Fruit fly (Drosophila melanogaster) whole organism, embryonic: Measurements from ENCODE around the gene Tango2.

Experiments
- ATbp ChIP-seq: fragments of 200-800 bp; sonication (Bioruptor generic); optimal IDR thresholded peaks from 2 replicates; lab custom pipeline; 2017; ENCODE audit warnings: missing biosample characterization, mild to moderate bottlenecking, missing genetic modification characterization, missing genetic modification reagents
- Awh ChIP-seq: fragments of 200-800 bp; sonication (Bioruptor generic); IDR thresholded peaks from 2 replicates; pipeline ENCODE4, ENCODE4 v1.3.6; 2022; ENCODE audit warnings: missing biosample characterization, missing genetic modification characterization
- BEAF-32 ChIP-seq: fragments of 200-800 bp; sonication (Bioruptor generic); optimal IDR thresholded peaks from 3 replicates; lab custom pipeline; 2017; ENCODE audit warnings: missing biosample characterization, missing genetic modification characterization, mild to moderate bottlenecking, moderate library complexity, missing genetic modification reagents
- CG10209 ChIP-seq: fragments of 200-800 bp; sonication (Bioruptor generic); optimal IDR thresholded peaks from 3 replicates; lab custom pipeline; 2017; ENCODE audit warnings: missing biosample characterization, mild to moderate bottlenecking, missing genetic modification characterization, missing genetic modification reagents
- CG10543 ChIP-seq: fragments of 200-800 bp; sonication (Bioruptor generic); optimal IDR thresholded peaks from 3 replicates; lab custom pipeline; 2017; ENCODE audit warnings: missing biosample characterization, mild to moderate bottlenecking, missing genetic modification characterization, moderate library complexity
- CG11504 ChIP-seq: fragments of 200-800 bp; sonication (Bioruptor generic); optimal IDR thresholded peaks from 3 replicates; lab custom pipeline; 2019; ENCODE audit warnings: missing biosample characterization, mild to moderate bottlenecking, missing genetic modification characterization, moderate library complexity
- CG12744 ChIP-seq: fragments of 200-800 bp; sonication (Bioruptor generic); optimal IDR thresholded peaks from 2 replicates; lab custom pipeline; 2016; ENCODE audit warnings: missing biosample characterization, missing genetic modification characterization
- CG15514 ChIP-seq: fragments of 200-800 bp; sonication (Bioruptor generic); optimal IDR thresholded peaks from 3 replicates; lab custom pipeline; 2017; ENCODE audit warnings: missing biosample characterization, missing genetic modification characterization, mild to moderate bottlenecking, moderate library complexity, missing genetic modification reagents
- CG15696 ChIP-seq: fragments of 200-800 bp; sonication (Bioruptor generic); optimal IDR thresholded peaks from 2 replicates; lab custom pipeline; 2019; ENCODE audit warnings: missing biosample characterization, mild to moderate bottlenecking, missing genetic modification characterization, moderate library complexity
- CG1602 ChIP-seq: fragments of 200-800 bp; sonication (Bioruptor generic); optimal IDR thresholded peaks from 3 replicates; lab custom pipeline; 2016; ENCODE audit warnings: missing biosample characterization, missing genetic modification characterization
- CG17359 ChIP-seq: fragments of 200-800 bp; sonication (Bioruptor generic); optimal IDR thresholded peaks from 3 replicates; lab custom pipeline; 2018; ENCODE audit warnings: missing biosample characterization, mild to moderate bottlenecking, missing genetic modification characterization, moderate library complexity
- CG1832 ChIP-seq: fragments of 200-800 bp; sonication (Bioruptor generic); optimal IDR thresholded peaks from 2 replicates; lab custom pipeline; 2017; ENCODE audit warnings: missing biosample characterization, mild to moderate bottlenecking, missing genetic modification characterization, inconsistent platforms
- CG18764 ChIP-seq: fragments of 200-800 bp; sonication (Bioruptor generic); optimal IDR thresholded peaks from 3 replicates; lab custom pipeline; 2016; ENCODE audit warnings: missing biosample characterization, missing genetic modification characterization
- CG2678 ChIP-seq: fragments of 200-800 bp; sonication (Bioruptor generic); optimal IDR thresholded peaks from 3 replicates; lab custom pipeline; 2019; ENCODE audit warnings: missing biosample characterization, mild to moderate bottlenecking, missing genetic modification characterization, moderate library complexity
- CG31224 ChIP-seq: fragments of 200-800 bp; sonication (Bioruptor generic); IDR thresholded peaks from 2 replicates; pipeline ENCODE4 v1.3.6; 2022; ENCODE audit warnings: missing biosample characterization, missing genetic modification characterization
- CG34224 ChIP-seq: fragments of 200-800 bp; sonication (Bioruptor generic); IDR thresholded peaks from 3 replicates; pipeline ENCODE4 v1.3.6; 2022; ENCODE audit warnings: missing biosample characterization, missing genetic modification characterization; ENCODE audit not compliant: partially characterized antibody
- CG34422 ChIP-seq: fragments of 200-800 bp; sonication (Bioruptor generic); IDR thresholded peaks from 3 replicates; pipeline ENCODE4 v1.3.6; 2022; ENCODE audit warnings: missing biosample characterization, missing genetic modification characterization
- CG3995 ChIP-seq: fragments of 200-800 bp; sonication (Bioruptor generic); optimal IDR thresholded peaks from 3 replicates; lab custom pipeline; 2016; ENCODE audit warnings: missing biosample characterization, missing genetic modification characterization
- CG43689 ChIP-seq: fragments of 200-800 bp; sonication (Bioruptor generic); IDR thresholded peaks from 2 replicates; pipeline ENCODE4 v1.3.6; 2022; ENCODE audit warnings: missing biosample characterization, missing genetic modification characterization
- CG4404 ChIP-seq: fragments of 200-800 bp; sonication (Bioruptor generic); IDR thresholded peaks from 2 replicates; pipeline ENCODE4 v1.3.6; 2022; ENCODE audit warnings: missing biosample characterization, missing genetic modification characterization
- CG6765 ChIP-seq: fragments of 200-800 bp; sonication (Bioruptor generic); optimal IDR thresholded peaks from 3 replicates; lab custom pipeline; 2017; ENCODE audit warnings: missing biosample characterization, mild to moderate bottlenecking, missing genetic modification characterization
- CG9817 ChIP-seq: fragments of 200-800 bp; sonication (Bioruptor generic); optimal IDR thresholded peaks from 2 replicates; lab custom pipeline; 2018; ENCODE audit warnings: missing biosample characterization, mild to moderate bottlenecking, missing genetic modification characterization, moderate library complexity
- Doc2 ChIP-seq: fragments of 200-800 bp; sonication (Bioruptor generic); IDR thresholded peaks from 2 replicates; pipeline ENCODE4 v1.3.6; 2022; ENCODE audit warnings: missing biosample characterization, missing genetic modification characterization
- Dref ChIP-seq: fragments of 200-800 bp; sonication (Bioruptor generic); IDR thresholded peaks from 2 replicates; pipeline ENCODE4 v1.3.6; 2022; ENCODE audit warnings: missing biosample characterization, missing genetic modification characterization
- E2f1 ChIP-seq: fragments of 200-800 bp; sonication (Bioruptor generic); IDR thresholded peaks from 2 replicates; pipeline ENCODE4 v1.3.6; 2022; ENCODE audit warnings: missing biosample characterization, missing genetic modification characterization
- E2f2 ChIP-seq: fragments of 200-800 bp; sonication (Bioruptor generic); IDR thresholded peaks from 2 replicates; pipeline ENCODE4 v1.3.6; 2022; ENCODE audit warnings: missing biosample characterization, missing genetic modification characterization
- Fer3 ChIP-seq: fragments of 200-800 bp; sonication (Bioruptor generic); optimal IDR thresholded peaks from 2 replicates; lab custom pipeline; 2018; ENCODE audit warnings: missing biosample characterization, mild to moderate bottlenecking, missing genetic modification characterization, moderate library complexity
- Max ChIP-seq: fragments of 200-800 bp; sonication (Bioruptor generic); optimal IDR thresholded peaks from 2 replicates; lab custom pipeline; 2016; ENCODE audit warnings: missing biosample characterization, mild to moderate bottlenecking, missing genetic modification characterization
- Nf-YB ChIP-seq: fragments of 200-800 bp; sonication (Bioruptor generic); optimal IDR thresholded peaks from 3 replicates; lab custom pipeline; 2019; ENCODE audit warnings: missing biosample characterization, mild to moderate bottlenecking, missing genetic modification characterization, moderate library complexity
- TFAM ChIP-seq: fragments of 200-800 bp; sonication (Bioruptor generic); optimal IDR thresholded peaks from 2 replicates; lab custom pipeline; 2017; ENCODE audit warnings: missing biosample characterization, missing genetic modification characterization, inconsistent platforms
- Trl ChIP-seq, 3 experiments: fragments of >200 bp in 2 of 3; fragments of 200-800 bp in 1 of 3; sonication (Bioruptor generic) in 1 of 3; optimal IDR thresholded peaks; 2 replicates in 1 of 3; 3 replicates in 2 of 3; lab custom pipeline; 2016 to 2017; ENCODE audit warnings: missing biosample characterization in 1 of 3, missing genetic modification characterization in 1 of 3
- bcd ChIP-seq: fragments of 200-800 bp; sonication (Bioruptor generic); optimal IDR thresholded peaks from 2 replicates; lab custom pipeline; 2017; ENCODE audit warnings: missing biosample characterization, mild to moderate bottlenecking, missing genetic modification characterization
- br ChIP-seq: fragments of >200 bp; optimal IDR thresholded peaks from 2 replicates; lab custom pipeline; 2017
- ci ChIP-seq: fragments of 200-800 bp; sonication (Bioruptor generic); IDR thresholded peaks from 3 replicates; pipeline ENCODE4 v1.3.6; 2022; ENCODE audit warnings: missing biosample characterization, missing genetic modification characterization
- corto ChIP-seq: fragments of 200-800 bp; sonication (Bioruptor generic); optimal IDR thresholded peaks from 2 replicates; lab custom pipeline; 2016; ENCODE audit warnings: missing biosample characterization, mild to moderate bottlenecking, missing genetic modification characterization, moderate library complexity
- croc ChIP-seq: fragments of 200-800 bp; sonication (Bioruptor generic); conservative IDR thresholded peaks from 3 replicates; pipeline ENCODE4 v1.3.6; 2022; ENCODE audit warnings: missing biosample characterization, missing genetic modification characterization
- crol ChIP-seq: fragments of 200-800 bp; sonication (Bioruptor generic); IDR thresholded peaks from 2 replicates; pipeline ENCODE4 v1.3.6; 2022; ENCODE audit warnings: missing biosample characterization, missing genetic modification characterization
- dysf ChIP-seq: fragments of 200-800 bp; sonication (Bioruptor generic); IDR thresholded peaks from 3 replicates; pipeline ENCODE4 v1.3.6; 2022; ENCODE audit warnings: missing biosample characterization, missing genetic modification characterization
- exex ChIP-seq: fragments of 200-800 bp; sonication (Bioruptor generic); optimal IDR thresholded peaks from 4 replicates; lab custom pipeline; 2018; ENCODE audit warnings: missing biosample characterization, mild to moderate bottlenecking, missing genetic modification characterization, moderate library complexity
- fd102C ChIP-seq: fragments of 200-800 bp; sonication (Bioruptor generic); optimal IDR thresholded peaks from 2 replicates; lab custom pipeline; 2018; ENCODE audit warnings: missing biosample characterization, mild to moderate bottlenecking, missing genetic modification characterization, moderate library complexity
- jumu ChIP-seq: fragments of 200-800 bp; sonication (Bioruptor generic); optimal IDR thresholded peaks from 3 replicates; lab custom pipeline; 2016; ENCODE audit warnings: missing biosample characterization, missing genetic modification characterization
- kah ChIP-seq: fragments of 200-800 bp; sonication (Bioruptor generic); optimal IDR thresholded peaks from 2 replicates; lab custom pipeline; 2018; ENCODE audit warnings: missing biosample characterization, mild to moderate bottlenecking, missing genetic modification characterization
- kay ChIP-seq: fragments of 200-800 bp; sonication (Bioruptor generic); optimal IDR thresholded peaks from 2 replicates; lab custom pipeline; 2016; ENCODE audit warnings: missing biosample characterization, missing genetic modification characterization
- lilli ChIP-seq: fragments of 200-800 bp; sonication (Bioruptor generic); optimal IDR thresholded peaks from 3 replicates; lab custom pipeline; 2016; ENCODE audit warnings: missing biosample characterization, missing genetic modification characterization
- nau ChIP-seq: fragments of 200-800 bp; sonication (Bioruptor generic); optimal IDR thresholded peaks from 3 replicates; lab custom pipeline; 2017; ENCODE audit warnings: missing biosample characterization, mild to moderate bottlenecking, missing genetic modification characterization, missing genetic modification reagents
- pb ChIP-seq: fragments of 200-800 bp; sonication (Bioruptor generic); optimal IDR thresholded peaks from 3 replicates; lab custom pipeline; 2016; ENCODE audit warnings: missing biosample characterization, missing genetic modification characterization
- pum ChIP-seq: fragments of 200-800 bp; sonication (Bioruptor generic); optimal IDR thresholded peaks from 2 replicates; lab custom pipeline; 2016; ENCODE audit warnings: missing biosample characterization, missing genetic modification characterization
- ttk ChIP-seq: fragments of 200-800 bp; sonication (Bioruptor generic); IDR thresholded peaks from 2 replicates; pipeline ENCODE4 v2.1.2; 2022; ENCODE audit warnings: missing biosample characterization, missing genetic modification characterization
- tx ChIP-seq: fragments of 200-800 bp; sonication (Bioruptor generic); optimal IDR thresholded peaks from 2 replicates; lab custom pipeline; 2016; ENCODE audit warnings: missing biosample characterization, missing genetic modification characterization
- vfl ChIP-seq: fragments of 200-800 bp; sonication (Bioruptor generic); optimal IDR thresholded peaks from 2 replicates; lab custom pipeline; 2016; ENCODE audit warnings: missing biosample characterization, missing genetic modification characterization

Gene Tango2

DNA sequence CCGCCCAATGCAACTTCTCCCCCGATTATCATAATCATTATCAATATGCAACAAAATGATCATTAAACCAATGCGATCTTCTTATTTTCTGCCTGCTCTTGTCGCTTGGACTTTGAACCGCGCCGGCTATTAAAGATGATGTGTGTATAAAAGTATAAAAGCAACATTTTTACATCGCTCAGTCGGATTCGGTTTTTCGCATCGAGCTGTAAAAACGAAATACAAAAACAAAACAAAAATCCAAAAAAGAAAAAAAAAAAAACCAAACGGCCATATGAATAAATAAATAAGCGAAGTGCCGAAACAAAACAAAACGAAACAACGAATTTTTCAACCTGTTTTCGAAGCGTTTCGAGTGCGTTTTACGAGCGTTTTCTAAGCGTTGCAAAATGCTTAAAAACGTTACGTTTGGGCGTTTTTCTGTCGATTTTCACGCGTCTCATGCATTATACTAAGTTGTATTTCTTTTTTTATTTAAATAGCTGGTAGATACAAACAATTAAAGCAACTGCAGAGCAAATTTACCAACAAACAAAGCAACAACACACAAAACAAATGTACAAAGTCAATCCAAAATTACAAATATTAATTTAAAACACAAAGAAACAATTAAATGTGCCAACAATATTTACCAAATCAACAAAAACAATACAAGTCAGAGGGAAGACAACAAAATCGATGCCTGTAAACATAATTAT, 28.1 kb downstream of the Tango2 start (continued):
- no peak for TF ChIP-seq CG15696
- TF ChIP-seq CG34224 (GFP tag; lab: Robert Waterston, UW), result no peak
- no peak for TF ChIP-seq CG1602 (GFP tag; lab: Kevin White, UChicago)
- TF ChIP-seq CG10209, result peak; percentile 46
- TF ChIP-seq CG6765, result no peak
- peak; percentile 23 for TF ChIP-seq Nf-YB (GFP tag; lab: Kevin White, UChicago)
- TF ChIP-seq kah (GFP tag; lab: Kevin White, UChicago), result no peak
- no peak for TF ChIP-seq ci (GFP tag; lab: Robert Waterston, UW)
- no peak for TF ChIP-seq E2f2 (GFP tag; lab: Robert Waterston, UW)
- no peak for TF ChIP-seq corto (GFP tag; lab: Kevin White, UChicago)
- no peak for TF ChIP-seq CG43689 (GFP tag; lab: Robert Waterston, UW)
- no peak for TF ChIP-seq ttk (GFP tag; lab: Robert Waterston, UW)
- TF ChIP-seq fd102C, result no peak
- TF ChIP-seq CG3995 (GFP tag; lab: Kevin White, UChicago), result no peak
- peak; percentile 63 for TF ChIP-seq CG17359 (tag; lab: Kevin White, UChicago)
- TF ChIP-seq vfl (GFP tag; lab: Kevin White, UChicago), result no peak
- no peak for TF ChIP-seq tx
- no peak for TF ChIP-seq pb (GFP tag; lab: Kevin White, UChicago)
- no peak for TF ChIP-seq bcd (GFP tag; lab: Kevin White, UChicago)
- TF ChIP-seq ATbp (GFP tag; lab: Kevin White, UChicago), result peak; percentile 73
- peak; percentile 36 for TF ChIP-seq Fer3
- TF ChIP-seq CG10543 (GFP tag; lab: Kevin White, UChicago), result no peak
- TF ChIP-seq CG31224 (GFP tag; lab: Robert Waterston, UW), result no peak
- no peak for TF ChIP-seq TFAM (GFP tag; lab: Kevin White, UChicago)
- no peak for TF ChIP-seq pum (GFP tag; lab: Kevin White, UChicago)
- no peak for TF ChIP-seq Awh
- TF ChIP-seq CG1832 (GFP tag; lab: Kevin White, UChicago), result no peak
- no peak for TF ChIP-seq exex
- TF ChIP-seq BEAF-32 (GFP tag; lab: Kevin White, UChicago), result no peak
- no peak for TF ChIP-seq lilli
- no peak for TF ChIP-seq CG4404 (GFP tag; lab: Robert Waterston, UW)
- no peak for TF ChIP-seq CG12744
- peak; percentile 17 for TF ChIP-seq CG18764 (GFP tag; lab: Kevin White, UChicago)
- TF ChIP-seq CG11504 (tag; lab: Kevin White, UChicago), result peak; percentile 44
- TF ChIP-seq Dref (GFP tag; lab: Robert Waterston, UW), result no peak
- TF ChIP-seq dysf, result no peak
- TF ChIP-seq crol (GFP tag; lab: Robert Waterston, UW), result no peak
- no peak for TF ChIP-seq CG34422
- TF ChIP-seq CG9817 (tag; lab: Kevin White, UChicago), result no peak
- no peak for TF ChIP-seq Trl (optimal IDR thresholded peaks at IDR 0.05; lab: Kevin White, UChicago)
- no peak for TF ChIP-seq Trl (GFP tag; optimal IDR thresholded peaks at IDR 0.05; lab: Kevin White, UChicago)
- TF ChIP-seq CG15514 (GFP tag; lab: Kevin White, UChicago), result peak; percentile 33
- peak; percentile 63 for TF ChIP-seq CG2678 (tag; lab: Kevin White, UChicago)
- peak; percentile 75 for TF ChIP-seq nau (GFP tag; lab: Kevin White, UChicago)
- TF ChIP-seq E2f1 (GFP tag; lab: Robert Waterston, UW), result no peak
- TF ChIP-seq Max (GFP tag; lab: Kevin White, UChicago), result no peak
- TF ChIP-seq kay (GFP tag; lab: Kevin White, UChicago), result no peak
- no peak for TF ChIP-seq jumu (GFP tag; lab: Kevin White, UChicago)
- no peak for TF ChIP-seq Doc2
- TF ChIP-seq croc, result no peak
- TF ChIP-seq br (lab: Kevin White, UChicago), result no peak
